Worm (Caenorhabditis elegans): Measurements from ENCODE around the gene H41C03.2.

The H41C03.2 gene

DNA sequence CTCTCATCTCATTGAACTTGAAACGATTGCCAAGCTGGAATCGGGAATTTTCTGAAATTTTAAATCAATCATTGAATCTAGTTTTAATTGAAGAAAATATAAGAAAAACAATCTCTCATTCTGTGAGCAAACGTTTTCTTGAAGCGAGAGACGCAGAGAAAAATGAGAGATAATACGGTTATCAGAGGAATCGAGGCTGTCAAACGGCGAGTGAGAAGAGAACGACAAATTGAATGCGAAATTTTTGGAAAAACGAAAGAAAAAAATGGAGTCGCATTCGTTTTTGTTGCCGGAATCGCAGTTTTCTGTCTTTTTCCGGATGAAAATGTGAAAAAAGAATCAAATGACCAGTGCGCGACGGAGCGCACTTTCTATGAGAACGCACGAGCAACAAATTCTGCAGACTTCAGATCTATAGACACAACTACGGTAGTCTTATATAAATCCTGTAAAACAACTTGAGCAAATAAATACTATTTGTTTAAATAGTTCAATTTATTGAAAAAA, 21.7 kb upstream of the H41C03.2 start, which contains the start of gene tex-2 (continued):
- TF ChIP-seq nfya-1 (tag; optimal IDR thresholded peaks at IDR 0.05; ENCODE audit: insufficient read depth) (peak; percentile 28), ceh-82 (tag; optimal IDR thresholded peaks at IDR 0.05) (no peak), mdl-1 (tag; optimal IDR thresholded peaks at IDR 0.05) (no peak), nhr-237 (tag; optimal IDR thresholded peaks at IDR 0.05) (no peak), lsy-12 (tag; optimal IDR thresholded peaks at IDR 0.05) (no peak)

DNA sequence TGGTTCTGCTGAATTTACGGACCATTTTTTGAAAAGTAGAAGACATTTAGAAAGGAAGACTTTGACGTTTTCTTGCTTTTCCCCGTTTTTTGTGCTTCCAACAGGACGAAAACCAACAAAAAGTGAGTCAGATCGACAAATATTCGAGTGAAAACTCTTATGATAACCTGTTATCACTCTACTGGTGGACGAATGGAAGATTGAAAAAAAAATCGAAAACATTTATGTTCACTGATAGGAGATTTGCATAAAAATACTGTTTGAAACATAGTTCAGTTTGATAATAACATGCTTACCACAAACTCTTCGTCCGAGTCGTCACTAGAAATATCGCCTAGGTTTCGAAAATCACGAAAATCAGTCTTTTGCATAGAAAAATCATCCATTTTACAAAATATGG, 20.5 kb upstream of the H41C03.2 start:
- TF ChIP-seq elt-2 (tag; optimal IDR thresholded peaks at IDR 0.05) = peak; percentile 75
- no peak for TF ChIP-seq snpc-4 (tag; optimal IDR thresholded peaks at IDR 0.05)

- TF ChIP-seq egl-5 (tag; optimal IDR thresholded peaks at IDR 0.05) (peak; percentile 47), nfya-1 (tag; optimal IDR thresholded peaks at IDR 0.05; ENCODE audit: insufficient read depth) (peak; percentile 13), snpc-4 (tag; optimal IDR thresholded peaks at IDR 0.05) (no peak), lin-39 (tag; optimal IDR thresholded peaks at IDR 0.05) (peak; percentile 74)
Observed at ce11 chrII:5871508-5871907, 19.6 kb upstream of the H41C03.2 start.

- TF ChIP-seq jun-1 (tag; optimal IDR thresholded peaks at IDR 0.05) (no peak), unc-62 (GFP tag; optimal IDR thresholded peaks at IDR 0.05) (no peak), nfya-1 (tag; optimal IDR thresholded peaks at IDR 0.05; ENCODE audit: insufficient read depth) (peak; percentile 89), R02D3.7 (tag; optimal IDR thresholded peaks at IDR 0.05) (no peak)
Observed at ce11 chrII:5866920-5867319, 15.0 kb upstream of the H41C03.2 start.

DNA sequence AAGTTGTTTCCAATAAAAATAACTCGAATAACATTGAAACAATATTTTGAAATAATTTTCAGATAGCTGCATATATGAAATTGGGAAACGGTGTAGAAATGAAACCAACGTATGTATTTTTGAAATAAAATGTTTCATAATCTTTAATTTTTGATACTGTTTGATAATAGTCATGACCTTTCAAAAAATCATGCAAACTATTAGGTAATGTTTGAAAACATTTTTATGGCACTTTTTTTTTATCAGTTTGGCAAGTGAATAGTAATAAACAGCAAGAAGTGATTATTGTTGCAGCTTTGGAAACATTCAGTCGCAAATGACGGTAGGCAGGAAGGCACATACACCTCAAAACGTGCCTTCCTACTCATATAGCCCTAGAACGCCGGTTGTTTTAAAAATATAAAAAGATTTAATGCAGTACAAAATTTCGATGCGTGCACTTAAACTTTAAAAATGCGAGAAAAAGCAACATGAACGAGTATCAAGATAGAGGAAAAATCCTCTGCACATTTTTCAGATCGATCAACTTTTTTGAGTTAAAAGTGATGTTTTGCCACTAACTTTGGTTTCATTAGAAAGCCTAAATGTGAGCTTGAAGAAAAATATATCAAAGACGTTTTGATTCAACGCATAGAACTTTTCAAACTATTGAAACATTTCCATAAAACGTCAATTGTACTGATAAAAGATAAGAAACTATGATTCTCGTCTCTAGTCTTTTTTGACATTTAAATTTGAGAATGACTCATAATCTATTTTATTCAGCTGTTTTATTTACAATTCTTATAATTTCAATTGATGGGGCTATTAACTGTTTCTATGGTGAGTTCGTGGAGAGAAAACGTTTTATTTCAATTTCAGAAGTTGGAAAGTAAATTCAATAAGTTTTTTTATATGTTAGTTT, 13.8 kb upstream of the H41C03.2 start, which contains the start of gene F55C12.19:
F55C12.19 (plus strand) TSS at position 735 of the 904 bp plus-strand sequence.
- TF ChIP-seq ztf-4 (tag; optimal IDR thresholded peaks at IDR 0.05) (no peak), jun-1 (tag; optimal IDR thresholded peaks at IDR 0.05) (no peak), ZK546.5 (tag; optimal IDR thresholded peaks at IDR 0.05) (no peak), pha-4 (tag; optimal IDR thresholded peaks at IDR 0.05) (peak; percentile 30), pqm-1 (tag; optimal IDR thresholded peaks at IDR 0.05) (peak; percentile 69), aly-2 (tag; optimal IDR thresholded peaks at IDR 0.05) (no peak), elt-1 (tag; optimal IDR thresholded peaks at IDR 0.05) (no peak), nhr-25 (tag; optimal IDR thresholded peaks at IDR 0.05) (no peak), elt-2 (tag; optimal IDR thresholded peaks at IDR 0.05) (peak; percentile 66), fos-1 (tag; optimal IDR thresholded peaks at IDR 0.05) (peak; percentile 11), nfya-1 (tag; optimal IDR thresholded peaks at IDR 0.05; ENCODE audit: insufficient read depth) (no peak)

DNA sequence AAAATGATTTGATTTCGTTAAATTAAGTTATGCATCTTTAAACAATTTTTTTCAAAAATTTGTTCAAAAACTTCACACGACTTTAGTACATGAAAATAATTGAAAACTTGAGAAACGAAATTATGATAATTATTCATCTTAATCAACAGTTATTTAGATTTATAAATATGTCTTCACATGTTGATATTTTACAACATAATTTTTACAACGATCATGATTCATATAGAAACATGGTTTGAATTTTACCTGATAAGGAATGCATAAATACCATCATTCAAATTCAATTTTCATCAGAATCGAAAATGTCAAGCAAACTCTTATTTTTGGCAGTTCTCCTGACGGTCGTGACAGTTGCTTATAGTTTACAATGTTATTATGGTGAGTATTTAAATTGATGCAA, 12.0 kb upstream of the H41C03.2 start, which contains the start of gene tag-234:
tag-234 (plus strand) TSS at position 301 of the 400 bp plus-strand sequence.
- TF ChIP-seq pqm-1 (tag; optimal IDR thresholded peaks at IDR 0.05) (peak; percentile 47), unc-62 (GFP tag; optimal IDR thresholded peaks at IDR 0.05) (no peak), lin-15B (tag; optimal IDR thresholded peaks at IDR 0.05) (no peak), elt-2 (tag; optimal IDR thresholded peaks at IDR 0.05) (peak; percentile 68), sea-2 (GFP tag; optimal IDR thresholded peaks at IDR 0.05) (no peak), fos-1 (tag; optimal IDR thresholded peaks at IDR 0.05) (no peak)

DNA sequence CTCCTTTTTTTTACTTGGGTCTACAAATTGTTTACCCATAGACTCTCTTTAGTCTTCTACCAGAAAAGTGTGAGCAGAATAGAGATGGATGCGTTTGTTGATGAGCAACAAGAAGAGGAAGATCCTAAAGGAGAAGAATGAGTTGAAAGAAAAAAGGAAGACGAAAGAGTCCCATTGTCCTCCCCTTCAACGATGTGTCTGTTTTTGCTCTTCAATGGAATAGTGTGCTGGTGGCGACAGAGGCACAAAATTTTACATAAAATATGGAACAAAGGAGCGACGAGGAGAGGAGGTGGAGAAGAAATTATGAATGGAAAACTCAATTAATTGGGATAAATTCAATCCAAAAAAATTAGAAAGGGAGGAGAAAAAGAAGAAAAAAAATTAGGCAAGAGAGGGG, 8.7 kb upstream of the H41C03.2 start:
- TF ChIP-seq nhr-237 (tag; optimal IDR thresholded peaks at IDR 0.05) (no peak), nfya-1 (tag; optimal IDR thresholded peaks at IDR 0.05; ENCODE audit: insufficient read depth) (peak; percentile 7), aly-2 (tag; optimal IDR thresholded peaks at IDR 0.05) (no peak), fkh-10 (GFP tag; optimal IDR thresholded peaks at IDR 0.05) (peak; percentile 76)

DNA sequence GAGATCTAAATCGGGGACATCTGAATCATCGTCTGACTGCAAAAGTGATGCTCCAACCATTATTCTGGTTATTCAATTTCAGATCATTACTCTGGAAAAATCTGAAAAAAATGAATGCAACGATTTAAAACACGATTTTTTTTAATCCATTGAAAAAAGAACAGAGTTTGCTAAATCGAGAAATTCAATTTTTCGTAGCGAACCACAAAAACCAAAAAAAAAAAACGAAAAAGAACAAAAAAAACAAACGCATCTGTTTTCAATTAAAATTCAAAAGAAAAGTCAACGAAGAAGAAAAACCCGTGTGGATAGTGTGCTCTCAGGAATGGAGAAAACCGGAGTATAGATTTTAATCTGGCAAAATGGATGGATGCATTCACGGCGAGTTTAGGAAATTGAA, 6.4 kb upstream of the H41C03.2 start, which contains the start of gene F55C12.4:
F55C12.4 (minus strand) TSS at position 101 of the 400 bp plus-strand sequence.
- no peak for TF ChIP-seq ceh-9 (tag; optimal IDR thresholded peaks at IDR 0.05)
- no peak for TF ChIP-seq nhr-28 (tag; optimal IDR thresholded peaks at IDR 0.05)
- TF ChIP-seq unc-39 (tag; optimal IDR thresholded peaks at IDR 0.05) = no peak
- no peak for TF ChIP-seq sea-2 (GFP tag; optimal IDR thresholded peaks at IDR 0.05)
- TF ChIP-seq pha-4 (tag; optimal IDR thresholded peaks at IDR 0.05) = no peak
- no peak for TF ChIP-seq zag-1 (tag; optimal IDR thresholded peaks at IDR 0.05)
- TF ChIP-seq ama-1 (optimal IDR thresholded peaks at IDR 0.05) = no peak
- TF ChIP-seq lin-15B (tag; optimal IDR thresholded peaks at IDR 0.05) = no peak
- no peak for TF ChIP-seq aly-2 (tag; optimal IDR thresholded peaks at IDR 0.05)
- no peak for TF ChIP-seq mml-1 (tag; optimal IDR thresholded peaks at IDR 0.05)
- TF ChIP-seq tbx-2 (tag; optimal IDR thresholded peaks at IDR 0.05) = no peak
- no peak for TF ChIP-seq fkh-2 (tag; optimal IDR thresholded peaks at IDR 0.05)
- no peak for TF ChIP-seq mdl-1 (tag; optimal IDR thresholded peaks at IDR 0.05)
- no peak for TF ChIP-seq nhr-43 (tag; optimal IDR thresholded peaks at IDR 0.05; ENCODE audit: poor library complexity, severe bottlenecking)
- TF ChIP-seq lsy-12 (tag; optimal IDR thresholded peaks at IDR 0.05) = no peak

Data from whole organism, L3 larva.